Worm (Caenorhabditis elegans) whole organism, midembryonic: Measurements from ENCODE around the gene Y32H12A.7.

ENCODE experiments used
- flt-1 ChIP-seq: fragments of 200-800 bp; sonication (Bioruptor generic); IDR thresholded peaks from 2 replicates; pipeline ENCODE4 v1.3.6; 2022; ENCODE audit warnings: missing genetic modification characterization, missing compliant biosample characterization
- med-1 ChIP-seq: sonication (generic microtip); optimal IDR thresholded peaks from 2 replicates; lab custom pipeline; 2017; ENCODE audit warnings: missing genetic modification characterization, mild to moderate bottlenecking, missing compliant biosample characterization, antibody characterized with exemption, missing genetic modification reagents; ENCODE audit not compliant: insufficient read depth
- ref-1 ChIP-seq: fragments of 200-800 bp; sonication (Bioruptor generic); conservative IDR thresholded peaks from 2 replicates; pipeline ENCODE4 v1.3.6; 2022; ENCODE audit warnings: missing genetic modification reagents, missing genetic modification characterization, missing compliant biosample characterization
- tab-1 ChIP-seq: fragments of 200-800 bp; sonication (Bioruptor generic); IDR thresholded peaks from 2 replicates; pipeline ENCODE4 v1.3.6; 2022; ENCODE audit warnings: missing genetic modification characterization, missing compliant biosample characterization

- no peak for TF ChIP-seq ref-1 (GFP tag; lab: Robert Waterston, UW)
- no peak for TF ChIP-seq med-1 (GFP tag; lab: Kevin White, UChicago)
- TF ChIP-seq tab-1 (GFP tag; lab: Robert Waterston, UW) = no peak
- no peak for TF ChIP-seq flt-1
Observed at ce11 chrIII:5421406-5421805, 36.2 kb upstream of the Y32H12A.7 start.
